ENCODE assay signal across 1 worm cellular context in genomic region chrV:7726927-7727326, ce11.
TF ChIP-seq lines count a peak whose summit lies in the region.

No protein-coding gene starts in this region.

TF ChIP-seq in whole organism, L1 larva, 84 proteins besides CTCF, POLR2A, EP300 and RAD21 (continued from another document):
- TF ChIP-seq ceh-8 (GFP tag; optimal IDR thresholded peaks at IDR 0.05; lab: Kevin White, UChicago) (no peak), unc-86 (tag; optimal IDR thresholded peaks at IDR 0.05; lab: Kevin White, UChicago) (peak; percentile 55), unc-62 (GFP tag; optimal IDR thresholded peaks at IDR 0.05; lab: Kevin White, UChicago) (no peak), fos-1 (tag; optimal IDR thresholded peaks at IDR 0.05; lab: Kevin White, UChicago) (no peak), skn-1 (tag; optimal IDR thresholded peaks at IDR 0.05; lab: Kevin White, UChicago) (no peak), sup-37 (GFP tag; optimal IDR thresholded peaks at IDR 0.05; lab: Kevin White, UChicago) (no peak), blmp-1 (tag; optimal IDR thresholded peaks at IDR 0.05; lab: Kevin White, UChicago) (no peak), ceh-88 (GFP tag; IDR thresholded peaks at IDR 0.05; lab: Robert Waterston, UW) (no peak), lin-14 (GFP tag; optimal IDR thresholded peaks at IDR 0.05; lab: Kevin White, UChicago) (peak; percentile 75), efl-3 (GFP tag; optimal IDR thresholded peaks at IDR 0.05; lab: Kevin White, UChicago) (no peak), egl-13 (tag; optimal IDR thresholded peaks at IDR 0.05; lab: Kevin White, UChicago) (peak; percentile 37), tbx-2 (tag; optimal IDR thresholded peaks at IDR 0.05; lab: Kevin White, UChicago) (peak; percentile 13), C34B4.2 (tag; optimal IDR thresholded peaks at IDR 0.05; lab: Kevin White, UChicago) (no peak), zip-4 (GFP tag; optimal IDR thresholded peaks at IDR 0.05; lab: Kevin White, UChicago) (no peak), nhr-71 (tag; optimal IDR thresholded peaks at IDR 0.05; lab: Kevin White, UChicago) (peak; percentile 64), dpl-1 (GFP tag; optimal IDR thresholded peaks at IDR 0.05; lab: Kevin White, UChicago) (no peak)
